Worm (Caenorhabditis elegans) whole organism, L1 larva: Measurements from ENCODE around the gene med-1.

Source experiments
- C16A3.4 ChIP-seq: fragments of 150-350 bp; optimal IDR thresholded peaks from 2 replicates; lab custom pipeline; 2014; ENCODE audit warnings: missing biosample characterization, missing genetic modification characterization
- fos-1 ChIP-seq: fragments of 150-350 bp; optimal IDR thresholded peaks from 2 replicates; lab custom pipeline; 2014; ENCODE audit warnings: missing biosample characterization, missing genetic modification characterization

ce11 chrX:12413941-12414340 is 16.5 kb upstream of the med-1 start, which contains the start of gene lin-2:
- no peak for TF ChIP-seq fos-1 (tag; lab: Kevin White, UChicago)
- no peak for TF ChIP-seq C16A3.4
